Worm (Caenorhabditis elegans) whole organism, L3 larva: Measurements from ENCODE around the gene nhr-249.

Experiments used
- R02D3.7 ChIP-seq: fragments of 150-350 bp; optimal IDR thresholded peaks from 2 replicates; lab custom pipeline; 2014; ENCODE audit warnings: missing biosample characterization, missing genetic modification characterization
- ZK546.5 ChIP-seq: sonication (generic microtip); optimal IDR thresholded peaks from 2 replicates; lab custom pipeline; 2017; ENCODE audit warnings: missing biosample characterization, missing genetic modification characterization
- aly-2 ChIP-seq: fragments of 150-350 bp; optimal IDR thresholded peaks from 2 replicates; lab custom pipeline; 2014; ENCODE audit warnings: missing biosample characterization, missing genetic modification characterization
- ama-1 ChIP-seq: fragments of 150-350 bp; optimal IDR thresholded peaks from 2 replicates; lab custom pipeline; 2018
- ceh-82 ChIP-seq: fragments of 150-350 bp; optimal IDR thresholded peaks from 2 replicates; lab custom pipeline; 2014; ENCODE audit warnings: missing biosample characterization, missing genetic modification characterization
- daf-12 ChIP-seq: fragments of 150-350 bp; optimal IDR thresholded peaks from 2 replicates; lab custom pipeline; 2014; ENCODE audit warnings: missing biosample characterization, missing genetic modification reagents, missing genetic modification characterization
- egl-27 ChIP-seq: sonication (generic microtip); optimal IDR thresholded peaks from 4 replicates; lab custom pipeline; 2017; ENCODE audit warnings: missing biosample characterization, missing genetic modification reagents, missing genetic modification characterization
- egl-5 ChIP-seq: fragments of 150-350 bp; optimal IDR thresholded peaks from 2 replicates; lab custom pipeline; 2017; ENCODE audit warnings: missing biosample characterization, missing genetic modification reagents, missing genetic modification characterization, inconsistent platforms
- elt-1 ChIP-seq: fragments of 150-350 bp; optimal IDR thresholded peaks from 2 replicates; lab custom pipeline; 2014; ENCODE audit warnings: missing biosample characterization, missing genetic modification characterization
- elt-2 ChIP-seq: sonication (generic microtip); optimal IDR thresholded peaks from 2 replicates; lab custom pipeline; 2016; ENCODE audit warnings: missing genetic modification reagents, mild to moderate bottlenecking, missing genetic modification characterization, missing compliant biosample characterization
- elt-3 ChIP-seq, 3 experiments: fragments of 150-350 bp in 1 of 3; sonication (generic microtip) in 2 of 3; optimal IDR thresholded peaks; 2 replicates in 2 of 3; 4 replicates in 1 of 3; lab custom pipeline; 2014 to 2017; ENCODE audit warnings: missing biosample characterization in 3 of 3, missing genetic modification characterization in 3 of 3
- eor-1 ChIP-seq, 2 experiments: fragments of 150-350 bp; optimal IDR thresholded peaks; 2 replicates each; lab custom pipeline; 2014 to 2018; ENCODE audit warnings: missing biosample characterization in 2 of 2, missing genetic modification characterization in 2 of 2
- hmg-11 ChIP-seq: sonication (generic microtip); optimal IDR thresholded peaks from 2 replicates; lab custom pipeline; 2016; ENCODE audit warnings: missing genetic modification characterization, missing compliant biosample characterization
- lin-15B ChIP-seq: fragments of 150-350 bp; optimal IDR thresholded peaks from 2 replicates; lab custom pipeline; 2014; ENCODE audit warnings: missing biosample characterization, missing genetic modification characterization
- lin-39 ChIP-seq: fragments of 150-350 bp; optimal IDR thresholded peaks from 2 replicates; lab custom pipeline; 2018; ENCODE audit warnings: missing biosample characterization, missing genetic modification reagents, missing genetic modification characterization
- lsy-12 ChIP-seq: sonication (generic microtip); optimal IDR thresholded peaks from 2 replicates; lab custom pipeline; 2016; ENCODE audit warnings: mild to moderate bottlenecking, missing genetic modification characterization, missing compliant biosample characterization
- mdl-1 ChIP-seq: fragments of 150-350 bp; optimal IDR thresholded peaks from 2 replicates; lab custom pipeline; 2014; ENCODE audit warnings: missing biosample characterization, missing genetic modification characterization
- mml-1 ChIP-seq: fragments of 150-350 bp; sonication (generic microtip); optimal IDR thresholded peaks from 3 replicates; lab custom pipeline; 2014; ENCODE audit warnings: missing biosample characterization, missing genetic modification characterization
- nfya-1 ChIP-seq: sonication (generic microtip); optimal IDR thresholded peaks from 2 replicates; lab custom pipeline; 2017; ENCODE audit warnings: missing genetic modification characterization, mild to moderate bottlenecking, missing compliant biosample characterization, antibody characterized with exemption, moderate library complexity; ENCODE audit not compliant: insufficient read depth
- nhr-11 ChIP-seq: fragments of 150-350 bp; optimal IDR thresholded peaks from 2 replicates; lab custom pipeline; 2014; ENCODE audit warnings: missing biosample characterization, missing genetic modification characterization
- nhr-23 ChIP-seq: fragments of 150-350 bp; optimal IDR thresholded peaks from 2 replicates; lab custom pipeline; 2014; ENCODE audit warnings: missing biosample characterization, missing genetic modification reagents, missing genetic modification characterization
- nhr-237 ChIP-seq: fragments of 150-350 bp; optimal IDR thresholded peaks from 2 replicates; lab custom pipeline; 2014; ENCODE audit warnings: missing biosample characterization, missing genetic modification characterization
- nhr-28 ChIP-seq: fragments of 150-350 bp; optimal IDR thresholded peaks from 2 replicates; lab custom pipeline; 2014; ENCODE audit warnings: missing biosample characterization, missing genetic modification characterization
- nhr-43 ChIP-seq: sonication (generic microtip); optimal IDR thresholded peaks from 2 replicates; lab custom pipeline; 2016; ENCODE audit warnings: mild to moderate bottlenecking, missing genetic modification characterization, missing compliant biosample characterization; ENCODE audit not compliant: poor library complexity, severe bottlenecking
- nhr-67 ChIP-seq: fragments of 150-350 bp; optimal IDR thresholded peaks from 2 replicates; lab custom pipeline; 2014; ENCODE audit warnings: missing biosample characterization, missing genetic modification characterization
- nhr-76 ChIP-seq: fragments of 150-350 bp; sonication (generic microtip); optimal IDR thresholded peaks from 5 replicates; lab custom pipeline; 2014; ENCODE audit warnings: missing biosample characterization, missing genetic modification characterization
- nhr-77 ChIP-seq: fragments of 150-350 bp; optimal IDR thresholded peaks from 2 replicates; lab custom pipeline; 2014; ENCODE audit warnings: missing biosample characterization, missing genetic modification characterization
- pqm-1 ChIP-seq: fragments of 150-350 bp; optimal IDR thresholded peaks from 2 replicates; lab custom pipeline; 2017; ENCODE audit warnings: missing biosample characterization, missing genetic modification characterization, inconsistent platforms
- sea-2 ChIP-seq: fragments of 150-350 bp; sonication (generic microtip); optimal IDR thresholded peaks from 4 replicates; lab custom pipeline; 2014; ENCODE audit warnings: missing biosample characterization, missing genetic modification reagents, missing genetic modification characterization
- skn-1 ChIP-seq: fragments of 150-350 bp; optimal IDR thresholded peaks from 2 replicates; lab custom pipeline; 2014; ENCODE audit warnings: missing biosample characterization, missing genetic modification characterization
- snpc-4 ChIP-seq: fragments of 150-350 bp; optimal IDR thresholded peaks from 2 replicates; lab custom pipeline; 2014; ENCODE audit warnings: missing biosample characterization, missing genetic modification characterization
- tbx-2 ChIP-seq: sonication (generic microtip); optimal IDR thresholded peaks from 2 replicates; lab custom pipeline; 2016; ENCODE audit warnings: mild to moderate bottlenecking, missing genetic modification characterization, missing compliant biosample characterization
- unc-39 ChIP-seq: sonication (generic microtip); optimal IDR thresholded peaks from 4 replicates; lab custom pipeline; 2017; ENCODE audit warnings: missing biosample characterization, missing genetic modification characterization
- zag-1 ChIP-seq: fragments of 150-350 bp; optimal IDR thresholded peaks from 2 replicates; lab custom pipeline; 2014; ENCODE audit warnings: missing biosample characterization, missing genetic modification characterization
- ztf-11 ChIP-seq: fragments of 150-350 bp; optimal IDR thresholded peaks from 2 replicates; lab custom pipeline; 2014; ENCODE audit warnings: missing biosample characterization, missing genetic modification characterization

The nhr-249 gene

ce11 chrIV:6971213-6971612 is 1.1 kb downstream of the nhr-249 start, which contains the start of gene ZK381.62:
Gene ZK381.62, minus strand, starts transcription at chrIV:6971313.
- TF ChIP-seq mdl-1 (tag; lab: Kevin White, UChicago) (no peak), egl-27 (tag; lab: Kevin White, UChicago) (no peak), zag-1 (tag; lab: Kevin White, UChicago) (no peak), ceh-82 (tag; lab: Kevin White, UChicago) (no peak), unc-39 (tag; lab: Kevin White, UChicago) (no peak), elt-1 (no peak), nhr-237 (tag; lab: Kevin White, UChicago) (no peak), snpc-4 (no peak), aly-2 (no peak), nhr-77 (tag; lab: Kevin White, UChicago) (no peak), nhr-23 (tag; lab: Kevin White, UChicago) (no peak), ztf-11 (tag; lab: Kevin White, UChicago) (no peak)

- no peak for TF ChIP-seq pqm-1
- no peak for TF ChIP-seq zag-1 (tag; lab: Kevin White, UChicago)
- TF ChIP-seq mdl-1 (tag; lab: Kevin White, UChicago): no peak
- no peak for TF ChIP-seq nhr-237 (tag; lab: Kevin White, UChicago)
- TF ChIP-seq egl-27 (tag; lab: Kevin White, UChicago): no peak
- no peak for TF ChIP-seq mml-1
- TF ChIP-seq sea-2 (GFP tag; lab: Kevin White, UChicago): no peak
- TF ChIP-seq ztf-11 (tag; lab: Kevin White, UChicago): no peak
- TF ChIP-seq eor-1 (tag; optimal IDR thresholded peaks at IDR 0.05; lab: Kevin White, UChicago): no peak
- TF ChIP-seq skn-1 (tag; lab: Kevin White, UChicago): no peak
- no peak for TF ChIP-seq nhr-11
- no peak for TF ChIP-seq lsy-12
- TF ChIP-seq nfya-1: no peak
Measured at ce11 chrIV:6970271-6970670, 2.1 kb downstream of the nhr-249 start, which contains the start of gene ZK381.8. Gene ZK381.8, minus strand, starts transcription at chrIV:6970371.

ce11 chrIV:6965192-6965591 is 7.1 kb downstream of the nhr-249 start, which contains the start of gene ZK381.2:
Gene ZK381.2, plus strand, starts transcription at chrIV:6965492.
- TF ChIP-seq elt-3 (tag; optimal IDR thresholded peaks at IDR 0.05; lab: Kevin White, UChicago): no peak
- TF ChIP-seq nhr-237 (tag; lab: Kevin White, UChicago): no peak
- TF ChIP-seq ZK546.5: no peak
- TF ChIP-seq nhr-43 (tag; lab: Kevin White, UChicago): no peak
- TF ChIP-seq aly-2: no peak
- TF ChIP-seq pqm-1: no peak
- no peak for TF ChIP-seq nhr-76 (tag; lab: Kevin White, UChicago)
- no peak for TF ChIP-seq lin-39 (tag; lab: Kevin White, UChicago)

- TF ChIP-seq mml-1 (no peak), ZK546.5 (no peak), daf-12 (tag; lab: Kevin White, UChicago) (no peak), skn-1 (tag; lab: Kevin White, UChicago) (no peak), nhr-28 (tag; lab: Kevin White, UChicago) (no peak), nhr-76 (tag; lab: Kevin White, UChicago) (no peak), R02D3.7 (tag; lab: Kevin White, UChicago) (no peak), tbx-2 (tag; lab: Kevin White, UChicago) (no peak), elt-3 (tag; optimal IDR thresholded peaks at IDR 0.05; lab: Kevin White, UChicago) (no peak), unc-39 (tag; lab: Kevin White, UChicago) (no peak), nhr-67 (tag; lab: Kevin White, UChicago) (no peak), lin-39 (tag; lab: Kevin White, UChicago) (no peak), egl-27 (tag; lab: Kevin White, UChicago) (no peak), hmg-11 (no peak), nhr-23 (tag; lab: Kevin White, UChicago) (no peak), elt-2 (tag; lab: Kevin White, UChicago) (no peak), aly-2 (no peak), zag-1 (tag; lab: Kevin White, UChicago) (no peak), egl-5 (tag; lab: Kevin White, UChicago) (no peak)
Measured at ce11 chrIV:6964508-6964907, 7.8 kb downstream of the nhr-249 start, which contains the start of gene B0478.3. Gene B0478.3, minus strand, starts transcription at chrIV:6964608.

- TF ChIP-seq hmg-11 (peak; percentile 46), elt-1 (no peak), lin-39 (tag; lab: Kevin White, UChicago) (no peak), elt-2 (tag; lab: Kevin White, UChicago) (no peak), unc-39 (tag; lab: Kevin White, UChicago) (no peak), mml-1 (no peak), nfya-1 (peak; percentile 47), daf-12 (tag; lab: Kevin White, UChicago) (no peak), lin-15B (tag; lab: Kevin White, UChicago) (no peak), skn-1 (tag; lab: Kevin White, UChicago) (no peak), ama-1 (lab: Kevin White, UChicago) (no peak), egl-5 (tag; lab: Kevin White, UChicago) (no peak), nhr-43 (tag; lab: Kevin White, UChicago) (no peak), elt-3 (tag; optimal IDR thresholded peaks at IDR 0.05; lab: Kevin White, UChicago) (no peak)
Measured at ce11 chrIV:6959483-6959882, 12.8 kb downstream of the nhr-249 start.
